Fruit fly (Drosophila melanogaster) whole organism, adult: ENCODE data around the gene CG33270.
A peak's percentile ranks its signal among the peaks of the same experiment; 100 is the strongest.

Experiments used
- CG11617 ChIP-seq: fragments of 200-800 bp; sonication (Bioruptor generic); optimal IDR thresholded peaks from 2 replicates; lab custom pipeline; 2017; ENCODE audit warnings: mild to moderate bottlenecking, missing biosample characterization, missing genetic modification reagents, missing genetic modification characterization
- CG12768 ChIP-seq: fragments of 200-800 bp; sonication (Bioruptor generic); optimal IDR thresholded peaks from 2 replicates; lab custom pipeline; 2017; ENCODE audit warnings: missing biosample characterization, missing genetic modification characterization, mild to moderate bottlenecking, moderate library complexity, missing genetic modification reagents
- CG14711 ChIP-seq: fragments of 200-800 bp; sonication (Bioruptor generic); optimal IDR thresholded peaks from 2 replicates; lab custom pipeline; 2018; ENCODE audit warnings: missing biosample characterization, mild to moderate bottlenecking, missing genetic modification characterization, moderate library complexity
- CG1620 ChIP-seq: fragments of 200-800 bp; sonication (Bioruptor generic); optimal IDR thresholded peaks from 2 replicates; lab custom pipeline; 2016; ENCODE audit warnings: missing biosample characterization, missing genetic modification characterization
- CG33017 ChIP-seq: fragments of 200-800 bp; sonication (Bioruptor generic); optimal IDR thresholded peaks from 2 replicates; lab custom pipeline; 2018; ENCODE audit warnings: missing biosample characterization, mild to moderate bottlenecking, missing genetic modification characterization, moderate library complexity
- CG5204 ChIP-seq: fragments of 200-800 bp; sonication (Bioruptor generic); optimal IDR thresholded peaks from 2 replicates; lab custom pipeline; 2016; ENCODE audit warnings: missing biosample characterization, missing genetic modification characterization
- CG7045 ChIP-seq: fragments of 200-800 bp; sonication (Bioruptor generic); optimal IDR thresholded peaks from 2 replicates; lab custom pipeline; 2017; ENCODE audit warnings: missing biosample characterization, mild to moderate bottlenecking, missing genetic modification characterization
- CG7101 ChIP-seq: fragments of 200-800 bp; sonication (Bioruptor generic); optimal IDR thresholded peaks from 2 replicates; lab custom pipeline; 2018; ENCODE audit warnings: missing biosample characterization, mild to moderate bottlenecking, missing genetic modification characterization, moderate library complexity
- Clk ChIP-seq: fragments of 200-800 bp; sonication (Bioruptor generic); optimal IDR thresholded peaks from 2 replicates; lab custom pipeline; 2017; ENCODE audit warnings: missing biosample characterization, missing genetic modification characterization
- Crg-1 ChIP-seq: fragments of 200-800 bp; sonication (Bioruptor generic); optimal IDR thresholded peaks from 2 replicates; lab custom pipeline; 2016; ENCODE audit warnings: missing biosample characterization, missing genetic modification characterization
- Hr96 ChIP-seq: fragments of 200-800 bp; sonication (Bioruptor generic); optimal IDR thresholded peaks from 2 replicates; lab custom pipeline; 2016; ENCODE audit warnings: missing biosample characterization, missing genetic modification characterization
- Mnt ChIP-seq: fragments of 200-800 bp; sonication (Bioruptor generic); optimal IDR thresholded peaks from 2 replicates; lab custom pipeline; 2016; ENCODE audit warnings: missing biosample characterization, mild to moderate bottlenecking, missing genetic modification characterization
- bab1 ChIP-seq: fragments of 200-800 bp; sonication (Bioruptor generic); optimal IDR thresholded peaks from 3 replicates; lab custom pipeline; 2019; ENCODE audit warnings: missing biosample characterization, mild to moderate bottlenecking, missing genetic modification characterization, moderate library complexity
- cic ChIP-seq: fragments of 200-800 bp; sonication (Bioruptor generic); optimal IDR thresholded peaks from 2 replicates; lab custom pipeline; 2017; ENCODE audit warnings: missing biosample characterization, mild to moderate bottlenecking, missing genetic modification characterization, moderate library complexity
- cnc ChIP-seq, 2 experiments: fragments of >200 bp; optimal IDR thresholded peaks; 2 replicates each; lab custom pipeline; 2017
- kay ChIP-seq: fragments of 200-800 bp; sonication (Bioruptor generic); peaks from one replicate; lab custom pipeline; 2016; ENCODE audit warnings: missing biosample characterization, missing genetic modification characterization, borderline replicate concordance
- ovo ChIP-seq: fragments of 200-800 bp; sonication (Bioruptor generic); optimal IDR thresholded peaks from 2 replicates; lab custom pipeline; 2016; ENCODE audit warnings: missing biosample characterization, missing genetic modification characterization
- pad ChIP-seq: fragments of 200-800 bp; sonication (Bioruptor generic); optimal IDR thresholded peaks from 3 replicates; lab custom pipeline; 2017; ENCODE audit warnings: missing biosample characterization, missing genetic modification characterization, mild to moderate bottlenecking, moderate library complexity, missing genetic modification reagents
- tj ChIP-seq: fragments of 200-800 bp; sonication (Bioruptor generic); optimal IDR thresholded peaks from 3 replicates; lab custom pipeline; 2017; ENCODE audit warnings: missing biosample characterization, mild to moderate bottlenecking, missing genetic modification characterization, moderate library complexity
- toe ChIP-seq: fragments of 200-800 bp; sonication (Bioruptor generic); optimal IDR thresholded peaks from 2 replicates; lab custom pipeline; 2016; ENCODE audit warnings: missing biosample characterization, missing genetic modification characterization

The CG33270 gene

dm6 chr3L:11550359-11551056 lies 27.9 kb downstream of the CG33270 start:
- TF ChIP-seq CG5204 (GFP tag; lab: Kevin White, UChicago) (no peak), tj (GFP tag; lab: Kevin White, UChicago) (peak; percentile 89), Mnt (GFP tag; lab: Kevin White, UChicago) (no peak), CG12768 (no peak), CG33017 (tag; lab: Kevin White, UChicago) (no peak)

dm6 chr3L:11549432-11549831 lies 29.0 kb downstream of the CG33270 start:
- TF ChIP-seq tj (GFP tag; lab: Kevin White, UChicago) (peak; percentile 59), CG5204 (GFP tag; lab: Kevin White, UChicago) (no peak)

- TF ChIP-seq CG14711 (tag; lab: Kevin White, UChicago) (no peak), tj (GFP tag; lab: Kevin White, UChicago) (peak; percentile 82)
These were observed 30.4 kb downstream of the CG33270 start for dm6 chr3L:11548009-11548408.

dm6 chr3L:11547302-11547994 lies 31.0 kb downstream of the CG33270 start:
- peak; percentile 97 for TF ChIP-seq tj (GFP tag; lab: Kevin White, UChicago)
- TF ChIP-seq CG7101 (tag; lab: Kevin White, UChicago) = no peak

- TF ChIP-seq CG33017 (tag; lab: Kevin White, UChicago) (no peak), CG5204 (GFP tag; lab: Kevin White, UChicago) (no peak), kay (GFP tag; lab: Kevin White, UChicago) (peak; percentile 72)
These were observed 34.6 kb downstream of the CG33270 start for dm6 chr3L:11543681-11544299.

dm6 chr3L:11542948-11543347 lies 35.5 kb downstream of the CG33270 start:
- TF ChIP-seq CG12768 (no peak), Clk (no peak), ovo (GFP tag; lab: Kevin White, UChicago) (no peak), tj (GFP tag; lab: Kevin White, UChicago) (no peak), kay (GFP tag; lab: Kevin White, UChicago) (no peak), cic (GFP tag; lab: Kevin White, UChicago) (no peak), Mnt (GFP tag; lab: Kevin White, UChicago) (no peak), bab1 (no peak), CG33017 (tag; lab: Kevin White, UChicago) (no peak), toe (GFP tag; lab: Kevin White, UChicago) (no peak), CG7045 (GFP tag; lab: Kevin White, UChicago) (no peak), pad (GFP tag; lab: Kevin White, UChicago) (no peak), CG14711 (tag; lab: Kevin White, UChicago) (no peak), CG11617 (GFP tag; lab: Kevin White, UChicago) (no peak), Hr96 (no peak), CG1620 (GFP tag; lab: Kevin White, UChicago) (no peak), CG5204 (GFP tag; lab: Kevin White, UChicago) (no peak), CG7101 (tag; lab: Kevin White, UChicago) (no peak)

- TF ChIP-seq cnc (optimal IDR thresholded peaks at IDR 0.05; lab: Kevin White, UChicago) (no peak), tj (GFP tag; lab: Kevin White, UChicago) (peak; percentile 1)
These were observed 36.0 kb downstream of the CG33270 start for dm6 chr3L:11542437-11542836.

dm6 chr3L:11540330-11540702 lies 38.1 kb downstream of the CG33270 start:
- no peak for TF ChIP-seq Clk
- no peak for TF ChIP-seq bab1
- peak; percentile 42 for TF ChIP-seq Crg-1 (GFP tag; lab: Kevin White, UChicago)
- TF ChIP-seq toe (GFP tag; lab: Kevin White, UChicago) = no peak
- TF ChIP-seq kay (GFP tag; lab: Kevin White, UChicago) = no peak
- no peak for TF ChIP-seq CG14711 (tag; lab: Kevin White, UChicago)
- TF ChIP-seq cic (GFP tag; lab: Kevin White, UChicago) = peak; percentile 6
- no peak for TF ChIP-seq cnc (optimal IDR thresholded peaks at IDR 0.05; lab: Kevin White, UChicago)
- TF ChIP-seq pad (GFP tag; lab: Kevin White, UChicago) = no peak
- no peak for TF ChIP-seq CG12768
- TF ChIP-seq CG7101 (tag; lab: Kevin White, UChicago) = peak; percentile 26
- no peak for TF ChIP-seq tj (GFP tag; lab: Kevin White, UChicago)
- TF ChIP-seq CG7045 (GFP tag; lab: Kevin White, UChicago) = no peak
- TF ChIP-seq CG5204 (GFP tag; lab: Kevin White, UChicago) = no peak
